Worm (Caenorhabditis elegans) whole organism, L4/young adult: Measurements from ENCODE around the gene pitr-2.

Experiments used
- W03F9.2 ChIP-seq: fragments of 150-350 bp; optimal IDR thresholded peaks from 2 replicates; lab custom pipeline; 2014; ENCODE audit warnings: missing biosample characterization, missing genetic modification characterization
- him-1 ChIP-seq: sonication (generic microtip); optimal IDR thresholded peaks from 2 replicates; lab custom pipeline; 2016; ENCODE audit warnings: missing genotype, missing genetic modification reagents, missing genetic modification characterization, missing compliant biosample characterization

- TF ChIP-seq W03F9.2 (tag; lab: Kevin White, UChicago) (no peak), him-1 (tag; lab: Kevin White, UChicago) (no peak)
Observed at ce11 chrV:9125345-9125744, 12.2 kb downstream of the pitr-2 start, which contains the start of gene F21C10.5.
